Worm (Caenorhabditis elegans) whole organism, late embryonic: ENCODE data around the gene Y54F10BM.22.

Source experiments
- C08G9.2 ChIP-seq: sonication (generic microtip); optimal IDR thresholded peaks from 2 replicates; lab custom pipeline; 2016; ENCODE audit warnings: mild to moderate bottlenecking, missing genetic modification characterization, moderate library complexity, missing compliant biosample characterization
- K02D7.2 ChIP-seq: sonication (generic microtip); optimal IDR thresholded peaks from 2 replicates; lab custom pipeline; 2017; ENCODE audit warnings: mild to moderate bottlenecking, missing genetic modification characterization, missing compliant biosample characterization
- K09A11.1 ChIP-seq: sonication (generic microtip); optimal IDR thresholded peaks from 2 replicates; lab custom pipeline; 2017; ENCODE audit warnings: antibody characterized with exemption, mild to moderate bottlenecking, missing genetic modification characterization, missing compliant biosample characterization; ENCODE audit not compliant: insufficient read depth
- T23F11.4 ChIP-seq: fragments of 200-800 bp; sonication (Bioruptor generic); optimal IDR thresholded peaks from 2 replicates; lab custom pipeline; 2018; ENCODE audit warnings: mild to moderate bottlenecking, missing genetic modification characterization, missing compliant biosample characterization
- Y22D7AL.16 ChIP-seq: sonication (generic microtip); optimal IDR thresholded peaks from 2 replicates; lab custom pipeline; 2016; ENCODE audit warnings: missing genetic modification characterization, missing compliant biosample characterization
- ahr-1 ChIP-seq: sonication (generic microtip); optimal IDR thresholded peaks from 2 replicates; lab custom pipeline; 2016; ENCODE audit warnings: missing genetic modification characterization, missing compliant biosample characterization
- ama-1 ChIP-seq: fragments of 150-350 bp; optimal IDR thresholded peaks from 2 replicates; lab custom pipeline; 2014
- ceh-14 ChIP-seq: sonication (generic microtip); optimal IDR thresholded peaks from 2 replicates; lab custom pipeline; 2016; ENCODE audit warnings: missing genotype, missing genetic modification characterization, missing compliant biosample characterization
- ceh-18 ChIP-seq: sonication (generic microtip); optimal IDR thresholded peaks from 2 replicates; lab custom pipeline; 2016; ENCODE audit warnings: missing genetic modification characterization, missing compliant biosample characterization
- ceh-19 ChIP-seq: fragments of 200-800 bp; sonication (Bioruptor generic); optimal IDR thresholded peaks from 2 replicates; lab custom pipeline; 2018; ENCODE audit warnings: mild to moderate bottlenecking, missing genetic modification characterization, missing compliant biosample characterization
- ceh-2 ChIP-seq: sonication (generic microtip); optimal IDR thresholded peaks from 2 replicates; lab custom pipeline; 2016; ENCODE audit warnings: missing genotype, missing genetic modification characterization, missing compliant biosample characterization
- ceh-31 ChIP-seq: sonication (generic microtip); optimal IDR thresholded peaks from 2 replicates; lab custom pipeline; 2016; ENCODE audit warnings: missing genetic modification characterization, missing compliant biosample characterization
- ceh-34 ChIP-seq: sonication (generic microtip); optimal IDR thresholded peaks from 2 replicates; lab custom pipeline; 2016; ENCODE audit warnings: mild to moderate bottlenecking, missing genetic modification characterization, missing compliant biosample characterization
- ceh-48 ChIP-seq: sonication (generic microtip); optimal IDR thresholded peaks from 2 replicates; lab custom pipeline; 2016; ENCODE audit warnings: missing genetic modification characterization, inconsistent platforms, missing compliant biosample characterization
- ceh-9 ChIP-seq: sonication (generic microtip); optimal IDR thresholded peaks from 2 replicates; lab custom pipeline; 2016; ENCODE audit warnings: mild to moderate bottlenecking, missing genetic modification characterization, inconsistent platforms, missing compliant biosample characterization
- che-1 ChIP-seq: sonication (generic microtip); optimal IDR thresholded peaks from 2 replicates; lab custom pipeline; 2016; ENCODE audit warnings: mild to moderate bottlenecking, missing genetic modification characterization, missing compliant biosample characterization
- dve-1 ChIP-seq: sonication (generic microtip); optimal IDR thresholded peaks from 2 replicates; lab custom pipeline; 2017; ENCODE audit warnings: antibody characterized with exemption, mild to moderate bottlenecking, missing genetic modification characterization, missing compliant biosample characterization
- elt-2 ChIP-seq: sonication (generic microtip); optimal IDR thresholded peaks from 2 replicates; lab custom pipeline; 2016; ENCODE audit warnings: missing genetic modification reagents, missing genetic modification characterization, missing compliant biosample characterization
- elt-4 ChIP-seq: sonication (generic microtip); optimal IDR thresholded peaks from 2 replicates; lab custom pipeline; 2016; ENCODE audit warnings: missing genetic modification characterization, missing compliant biosample characterization
- ets-4 ChIP-seq: sonication (generic microtip); optimal IDR thresholded peaks from 2 replicates; lab custom pipeline; 2016; ENCODE audit warnings: missing genetic modification characterization, missing compliant biosample characterization
- fax-1 ChIP-seq: sonication (generic microtip); optimal IDR thresholded peaks from 2 replicates; lab custom pipeline; 2016; ENCODE audit warnings: missing genotype, missing genetic modification characterization, missing compliant biosample characterization
- hlh-8 ChIP-seq: sonication (generic microtip); optimal IDR thresholded peaks from 2 replicates; lab custom pipeline; 2016; ENCODE audit warnings: missing genotype, missing genetic modification characterization, missing compliant biosample characterization
- lim-6 ChIP-seq: sonication (generic microtip); optimal IDR thresholded peaks from 2 replicates; lab custom pipeline; 2016; ENCODE audit warnings: missing genetic modification characterization, missing compliant biosample characterization
- madf-2 ChIP-seq: sonication (generic microtip); optimal IDR thresholded peaks from 2 replicates; lab custom pipeline; 2017; ENCODE audit warnings: missing genetic modification characterization, missing compliant biosample characterization
- mec-3 ChIP-seq: sonication (generic microtip); optimal IDR thresholded peaks from 2 replicates; lab custom pipeline; 2016; ENCODE audit warnings: borderline replicate concordance, missing genetic modification characterization, missing compliant biosample characterization
- nfya-1 ChIP-seq: sonication (generic microtip); optimal IDR thresholded peaks from 2 replicates; lab custom pipeline; 2017; ENCODE audit warnings: missing genetic modification characterization, mild to moderate bottlenecking, missing compliant biosample characterization, antibody characterized with exemption, moderate library complexity
- nhr-11 ChIP-seq: fragments of 150-350 bp; optimal IDR thresholded peaks from 2 replicates; lab custom pipeline; 2014; ENCODE audit warnings: missing biosample characterization, missing genetic modification characterization
- npax-4 ChIP-seq: sonication (generic microtip); optimal IDR thresholded peaks from 2 replicates; lab custom pipeline; 2016; ENCODE audit warnings: missing genetic modification characterization, missing compliant biosample characterization
- pax-1 ChIP-seq: fragments of 150-350 bp; optimal IDR thresholded peaks from 2 replicates; lab custom pipeline; 2014; ENCODE audit warnings: missing biosample characterization, missing genetic modification characterization
- pha-4 ChIP-seq: fragments of 150-350 bp; optimal IDR thresholded peaks from 2 replicates; lab custom pipeline; 2018; ENCODE audit warnings: missing biosample characterization, missing genetic modification reagents, missing genetic modification characterization
- pqm-1 ChIP-seq: sonication (generic microtip); optimal IDR thresholded peaks from 2 replicates; lab custom pipeline; 2016; ENCODE audit warnings: missing genetic modification characterization, missing compliant biosample characterization
- pros-1 ChIP-seq: fragments of 150-350 bp; optimal IDR thresholded peaks from 2 replicates; lab custom pipeline; 2014; ENCODE audit warnings: missing biosample characterization, missing genetic modification reagents, missing genetic modification characterization
- ref-2 ChIP-seq: sonication (generic microtip); optimal IDR thresholded peaks from 2 replicates; lab custom pipeline; 2016; ENCODE audit warnings: missing genetic modification characterization, missing compliant biosample characterization
- rnt-1 ChIP-seq: sonication (generic microtip); optimal IDR thresholded peaks from 2 replicates; lab custom pipeline; 2016; ENCODE audit warnings: missing genetic modification characterization, missing compliant biosample characterization
- sox-2 ChIP-seq: fragments of 200-800 bp; sonication (Bioruptor generic); IDR thresholded peaks from 2 replicates; pipeline ENCODE4 v1.3.6; 2022; ENCODE audit warnings: missing genetic modification reagents, missing genetic modification characterization, missing compliant biosample characterization
- sox-4 ChIP-seq: sonication (generic microtip); optimal IDR thresholded peaks from 2 replicates; lab custom pipeline; 2017; ENCODE audit warnings: mild to moderate bottlenecking, missing genetic modification characterization, inconsistent platforms, missing compliant biosample characterization
- syd-9 ChIP-seq: sonication (generic microtip); optimal IDR thresholded peaks from 2 replicates; lab custom pipeline; 2016; ENCODE audit warnings: mild to moderate bottlenecking, missing genetic modification characterization, moderate library complexity, missing compliant biosample characterization
- tbx-2 ChIP-seq: sonication (generic microtip); optimal IDR thresholded peaks from 2 replicates; lab custom pipeline; 2016; ENCODE audit warnings: missing genetic modification characterization, missing compliant biosample characterization
- unc-3 ChIP-seq, 2 experiments: fragments of 200-800 bp in 1 of 2; sonication (Bioruptor generic) in 1 of 2; sonication (generic microtip) in 1 of 2; conservative IDR thresholded peaks in 1 of 2; optimal IDR thresholded peaks in 1 of 2; 2 replicates each; pipeline versions ENCODE4 v1.3.6 to Lab custom; 2016 to 2022; ENCODE audit warnings: missing compliant biosample characterization in 2 of 2, missing genetic modification characterization in 2 of 2, missing genetic modification reagents in 1 of 2
- unc-42 ChIP-seq: sonication (generic microtip); optimal IDR thresholded peaks from 2 replicates; lab custom pipeline; 2016; ENCODE audit warnings: missing genotype, missing genetic modification characterization, missing compliant biosample characterization
- unc-55 ChIP-seq: sonication (generic microtip); optimal IDR thresholded peaks from 2 replicates; lab custom pipeline; 2017; ENCODE audit warnings: missing biosample characterization, missing genetic modification reagents, missing genetic modification characterization
- zip-5 ChIP-seq: sonication (generic microtip); optimal IDR thresholded peaks from 2 replicates; lab custom pipeline; 2016; ENCODE audit warnings: missing genetic modification characterization, missing compliant biosample characterization

Y54F10BM.22 gene

DNA sequence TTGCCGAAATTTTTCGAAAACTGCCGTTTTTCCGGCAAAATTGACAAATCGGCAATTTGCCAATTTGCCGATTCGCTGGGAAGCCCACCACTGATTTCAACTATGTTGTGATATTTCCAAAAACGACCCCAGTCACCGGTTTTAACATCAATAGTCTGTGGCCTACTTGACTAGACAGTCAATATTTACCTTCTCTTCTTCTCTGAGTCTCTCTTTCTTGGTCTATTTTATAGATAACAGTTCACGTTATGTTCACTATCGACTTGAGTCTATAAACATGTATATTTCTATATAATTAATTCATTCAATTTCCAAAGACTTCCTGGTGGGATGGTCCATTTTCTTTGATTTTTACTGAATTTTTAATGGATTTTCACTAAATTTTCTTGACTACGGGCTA is 14.0 kb downstream of the Y54F10BM.22 start:
- TF ChIP-seq Y22D7AL.16 (no peak), unc-42 (tag; lab: Kevin White, UChicago) (no peak), elt-2 (tag; lab: Kevin White, UChicago) (peak; percentile 48), unc-3 (GFP tag; conservative IDR thresholded peaks at IDR 0.05; lab: Robert Waterston, UW) (no peak), unc-3 (tag; optimal IDR thresholded peaks at IDR 0.05; lab: Kevin White, UChicago) (no peak)
- TF ChIP-seq, all 69 proteins: peak for 1

DNA sequence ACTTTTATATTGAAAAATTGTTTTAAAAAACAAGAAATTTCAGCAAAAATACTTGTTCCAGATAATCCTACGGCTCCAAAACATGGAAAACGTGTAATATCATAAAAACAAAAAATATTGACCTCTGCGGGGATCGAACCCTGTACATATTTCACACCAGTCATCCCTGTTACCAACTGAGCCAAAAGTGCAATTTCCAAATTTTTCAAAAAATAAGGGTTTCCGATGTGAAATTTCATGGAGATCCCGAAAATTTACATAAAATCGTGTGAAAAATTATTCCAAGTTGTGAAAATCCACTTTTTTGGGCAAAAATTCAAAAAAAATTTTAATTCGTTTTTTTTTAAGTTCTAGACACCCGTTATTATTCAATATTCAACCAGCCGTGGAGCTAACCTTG is 23.4 kb downstream of the Y54F10BM.22 start:
- TF ChIP-seq T23F11.4 (GFP tag; lab: Kevin White, UChicago) (no peak), npax-4 (no peak), unc-3 (GFP tag; conservative IDR thresholded peaks at IDR 0.05; lab: Robert Waterston, UW) (no peak), unc-3 (tag; optimal IDR thresholded peaks at IDR 0.05; lab: Kevin White, UChicago) (no peak)

DNA sequence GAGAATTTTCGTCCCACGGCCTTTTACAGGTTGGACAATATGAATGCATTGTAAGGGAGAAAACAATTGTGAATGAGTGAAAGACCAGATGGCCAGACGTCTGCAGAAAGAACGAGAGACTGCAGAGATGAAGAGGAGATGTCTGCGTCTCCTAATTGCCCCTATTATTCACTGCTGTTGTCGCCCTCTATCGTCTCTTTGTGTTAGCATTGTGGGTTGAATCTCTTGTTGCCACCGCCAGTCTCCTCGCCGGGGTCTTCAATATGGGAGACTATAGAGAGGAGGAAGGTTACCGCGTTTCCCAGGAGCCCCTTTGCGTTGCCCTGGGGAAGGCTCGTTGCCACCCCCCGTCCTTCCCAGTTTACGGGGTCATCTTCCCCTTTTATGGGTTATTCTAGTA is 24.2 kb downstream of the Y54F10BM.22 start, which contains the start of gene Y54F10BM.9:
Gene Y54F10BM.9, minus strand, starts transcription at position 61 of the 400 bp plus-strand sequence.
- TF ChIP-seq fax-1 (no peak), mec-3 (no peak), ets-4 (tag; lab: Kevin White, UChicago) (no peak), ceh-34 (peak; percentile 19), che-1 (no peak), ceh-48 (tag; lab: Kevin White, UChicago) (no peak), dve-1 (tag; lab: Kevin White, UChicago) (no peak), sox-4 (tag; lab: Kevin White, UChicago) (no peak), npax-4 (no peak), hlh-8 (tag; lab: Kevin White, UChicago) (peak; percentile 34), ceh-2 (peak; percentile 3), ceh-14 (tag; lab: Kevin White, UChicago) (no peak), elt-4 (tag; lab: Kevin White, UChicago) (no peak), rnt-1 (no peak), ceh-18 (no peak), madf-2 (tag; lab: Kevin White, UChicago) (no peak), ref-2 (peak; percentile 69), unc-55 (GFP tag; lab: Kevin White, UChicago) (peak; percentile 68), nfya-1 (peak; percentile 46), nhr-11 (tag; lab: Kevin White, UChicago) (no peak), syd-9 (tag; lab: Kevin White, UChicago) (no peak), pros-1 (tag; lab: Kevin White, UChicago) (peak; percentile 34), ama-1 (no peak), pha-4 (no peak), tbx-2 (tag; lab: Kevin White, UChicago) (peak; percentile 49), ceh-31 (tag; lab: Kevin White, UChicago) (peak; percentile 76), unc-42 (tag; lab: Kevin White, UChicago) (peak; percentile 10), lim-6 (tag; lab: Kevin White, UChicago) (no peak), sox-2 (GFP tag; lab: Robert Waterston, UW) (peak; percentile 76)

DNA sequence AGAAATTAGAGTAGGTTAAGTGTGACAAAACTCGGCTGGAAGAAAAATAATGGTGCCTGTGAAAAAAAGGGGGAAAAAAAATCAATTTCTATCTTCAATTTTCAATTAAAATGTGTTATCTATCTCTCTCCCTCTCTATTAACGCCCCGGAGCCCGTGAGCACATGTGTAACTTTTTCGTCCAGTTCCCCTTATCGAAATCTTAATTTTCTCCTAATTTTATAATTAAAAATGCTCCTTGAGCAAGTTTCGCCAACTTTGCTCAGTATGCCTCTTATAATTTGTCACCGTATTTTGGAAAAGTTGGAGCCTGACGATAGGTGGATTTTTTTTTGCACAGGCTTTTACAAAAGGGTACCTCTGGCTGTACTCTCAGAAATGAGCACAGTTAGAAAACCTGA is 27.3 kb downstream of the Y54F10BM.22 start, which contains the start of the genes fbxa-1 and Y54F10BM.20:
Gene fbxa-1, minus strand, starts transcription at position 101 of the 400 bp plus-strand sequence.
Gene Y54F10BM.20, plus strand, starts transcription at position 231 of the 400 bp plus-strand sequence.
- no peak for TF ChIP-seq npax-4
- TF ChIP-seq ceh-9 (tag; lab: Kevin White, UChicago): no peak
- no peak for TF ChIP-seq zip-5 (tag; lab: Kevin White, UChicago)
- no peak for TF ChIP-seq ref-2
- no peak for TF ChIP-seq ahr-1 (tag; lab: Kevin White, UChicago)
- TF ChIP-seq rnt-1: no peak
- TF ChIP-seq che-1: no peak
- no peak for TF ChIP-seq pax-1
- TF ChIP-seq ceh-19 (GFP tag; lab: Kevin White, UChicago): no peak
- TF ChIP-seq K09A11.1 (tag; lab: Kevin White, UChicago): no peak
- no peak for TF ChIP-seq pqm-1 (tag; lab: Kevin White, UChicago)
- no peak for TF ChIP-seq C08G9.2 (tag; lab: Kevin White, UChicago)
- TF ChIP-seq sox-4 (tag; lab: Kevin White, UChicago): no peak
- no peak for TF ChIP-seq Y22D7AL.16
- TF ChIP-seq sox-2 (GFP tag; lab: Robert Waterston, UW): no peak
- no peak for TF ChIP-seq ets-4 (tag; lab: Kevin White, UChicago)
- TF ChIP-seq K02D7.2 (tag; lab: Kevin White, UChicago): no peak
